Worm (Caenorhabditis elegans): ENCODE results near the gene snx-17.
A peak's percentile ranks its signal among the peaks of the same experiment; 100 is the strongest.

The snx-17 gene

DNA sequence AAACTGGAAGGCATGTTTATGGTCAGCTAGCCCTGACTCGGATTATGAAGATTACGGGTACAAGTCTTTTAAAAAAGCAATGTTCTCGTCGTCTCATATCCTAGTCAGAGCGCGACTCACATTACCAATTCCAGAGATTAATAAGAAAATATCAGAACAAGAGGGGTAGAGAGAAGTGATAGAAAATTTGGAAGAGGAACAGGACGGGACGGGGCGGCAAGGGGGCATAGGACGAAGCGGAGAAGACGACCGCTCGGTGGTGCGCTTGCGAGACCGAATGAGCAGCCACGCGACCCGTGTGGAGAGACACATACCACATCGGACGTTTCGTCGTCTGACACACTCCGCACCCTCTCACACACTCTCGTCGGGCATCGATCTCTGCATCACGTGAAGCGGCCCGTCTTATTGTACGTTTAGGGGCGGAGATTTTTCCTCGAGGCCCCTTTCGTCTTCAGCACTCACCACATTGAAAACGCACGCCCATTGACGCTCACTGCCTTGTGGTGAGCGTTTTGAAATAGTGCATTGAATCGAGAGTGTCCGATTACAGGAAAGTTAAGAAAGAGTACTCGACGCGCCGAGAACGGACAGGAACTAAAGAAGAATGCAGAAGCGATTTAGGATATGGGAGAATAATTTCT, 23.0 kb upstream of the snx-17 start (continued):
- no peak for TF ChIP-seq F49E8.2 (tag; optimal IDR thresholded peaks at IDR 0.05; ENCODE audit: borderline replicate concordance)
- peak; percentile 88 for TF ChIP-seq spr-1 (tag; optimal IDR thresholded peaks at IDR 0.05)
- TF ChIP-seq dmd-8 (GFP tag; IDR thresholded peaks at IDR 0.05) = peak; percentile 57; the same call in 1 of the 2 replicates
- TF ChIP-seq cey-2 (tag; optimal IDR thresholded peaks at IDR 0.05; ENCODE audit: borderline replicate concordance, insufficient read depth) = peak; percentile 26
- peak; percentile 40 for TF ChIP-seq ces-1 (GFP tag; optimal IDR thresholded peaks at IDR 0.05)
- 0 out of 4 replicates have a peak, but pooled peaks of 1 of the 2 experiments have one; percentile 21 for TF ChIP-seq madf-5 (GFP tag; IDR thresholded peaks at IDR 0.05)
- no peak for TF ChIP-seq daf-12 (tag; optimal IDR thresholded peaks at IDR 0.05)
- TF ChIP-seq mdt-29 (GFP tag; IDR thresholded peaks at IDR 0.05) = peak; percentile 94
- TF ChIP-seq dmd-6 (GFP tag; IDR thresholded peaks at IDR 0.05) = peak; percentile 96
- TF ChIP-seq unc-130 (GFP tag; optimal IDR thresholded peaks at IDR 0.05) = no peak
- peak; percentile 91 for TF ChIP-seq egl-27 (tag; optimal IDR thresholded peaks at IDR 0.05)
- TF ChIP-seq mxl-2 (GFP tag; conservative IDR thresholded peaks at IDR 0.05) = peak; percentile 89
- TF ChIP-seq saeg-2 (GFP tag; IDR thresholded peaks at IDR 0.05) = peak; percentile 89
- TF ChIP-seq nhr-237 (tag; optimal IDR thresholded peaks at IDR 0.05) = peak; percentile 4
- no peak for TF ChIP-seq zip-11 (GFP tag; IDR thresholded peaks at IDR 0.05)
- peak; percentile 53 for TF ChIP-seq dpl-1 (GFP tag; optimal IDR thresholded peaks at IDR 0.05)
- TF ChIP-seq nhr-41 (GFP tag; IDR thresholded peaks at IDR 0.05) = peak; percentile 32; the same call in 1 of the 2 replicates
- TF ChIP-seq gei-8 (GFP tag; optimal IDR thresholded peaks at IDR 0.05) = peak; percentile 72
- peak; percentile 97 to 100 for TF ChIP-seq mdl-1 (tag; optimal IDR thresholded peaks at IDR 0.05)
- peak; percentile 6 for TF ChIP-seq fos-1 (tag; optimal IDR thresholded peaks at IDR 0.05)
- TF ChIP-seq nhr-102 (tag; optimal IDR thresholded peaks at IDR 0.05) = peak; percentile 84
- TF ChIP-seq lin-1 (GFP tag; IDR thresholded peaks at IDR 0.05) = peak; percentile 82
- TF ChIP-seq aly-2 (tag; optimal IDR thresholded peaks at IDR 0.05) = no peak
- peak; percentile 84 for TF ChIP-seq nhr-28 (tag; optimal IDR thresholded peaks at IDR 0.05)
- peak; percentile 87 for TF ChIP-seq jun-1 (tag; optimal IDR thresholded peaks at IDR 0.05)
- TF ChIP-seq lin-29 (GFP tag; IDR thresholded peaks at IDR 0.05) = no peak; the same call in 1 of the 2 replicates
- peak; percentile 57 for TF ChIP-seq duxl-1 (tag; optimal IDR thresholded peaks at IDR 0.05; ENCODE audit: poor library complexity)
- peak; percentile 89 for TF ChIP-seq tra-1 (GFP tag; IDR thresholded peaks at IDR 0.05)
- TF ChIP-seq lir-3 (tag; optimal IDR thresholded peaks at IDR 0.05) = peak; percentile 35
- TF ChIP-seq ztf-7 (tag; optimal IDR thresholded peaks at IDR 0.05) = peak; percentile 77
- peak; percentile 97 for TF ChIP-seq rbr-2 (tag; optimal IDR thresholded peaks at IDR 0.05)
- no peak for TF ChIP-seq lin-15B (tag; optimal IDR thresholded peaks at IDR 0.05)
- peak; percentile 97 for TF ChIP-seq ctbp-1 (GFP tag; IDR thresholded peaks at IDR 0.05)

ce11 chrX:13143762-13144732, 22.0 kb upstream of the snx-17 start:
- TF ChIP-seq ces-1 (GFP tag; optimal IDR thresholded peaks at IDR 0.05) (no peak), ama-1 (optimal IDR thresholded peaks at IDR 0.05) (peak; percentile 67), daf-16 (GFP tag; optimal IDR thresholded peaks at IDR 0.05) (peak; percentile 18 to 67), daf-16 (tag; optimal IDR thresholded peaks at IDR 0.05) (peak; percentile 77), egl-27 (tag; optimal IDR thresholded peaks at IDR 0.05) (no peak), aha-1 (tag) (peak; percentile 97), dmd-6 (GFP tag; IDR thresholded peaks at IDR 0.05) (peak; percentile 65), mep-1 (tag; optimal IDR thresholded peaks at IDR 0.05) (peak; percentile 82), hlh-11 (tag; optimal IDR thresholded peaks at IDR 0.05) (peak; percentile 95), unc-62 (GFP tag; optimal IDR thresholded peaks at IDR 0.05 in 1 of 2) (peak; percentile 8 to 91), unc-62 (tag; optimal IDR thresholded peaks at IDR 0.05) (no peak), Y75B8A.6 (GFP tag; IDR thresholded peaks at IDR 0.05) (no peak), mxl-2 (GFP tag; conservative IDR thresholded peaks at IDR 0.05) (0 out of 2 replicates have a peak, but pooled peaks have one; percentile 39), zfp-3 (GFP tag; conservative IDR thresholded peaks at IDR 0.05) (0 out of 2 replicates have a peak, but pooled peaks have one; percentile 46), mdt-29 (GFP tag; IDR thresholded peaks at IDR 0.05) (0 out of 2 replicates have a peak, but pooled peaks have one; percentile 43), mes-2 (tag; optimal IDR thresholded peaks at IDR 0.05; ENCODE audit: poor library complexity, severe bottlenecking) (peak; percentile 49), dmd-9 (GFP tag; IDR thresholded peaks at IDR 0.05) (no peak), nhr-41 (GFP tag; IDR thresholded peaks at IDR 0.05) (no peak), F49E8.2 (tag; optimal IDR thresholded peaks at IDR 0.05; ENCODE audit: borderline replicate concordance) (no peak), nhr-111 (GFP tag; optimal IDR thresholded peaks at IDR 0.05) (peak; percentile 23), F26F4.8 (GFP tag; conservative IDR thresholded peaks at IDR 0.05) (no peak)
